Fruit fly (Drosophila melanogaster) whole organism, wandering third instar larva: Measurements from ENCODE around the gene Gr61a.

Experiments
- jim ChIP-seq: fragments of 175-275, 200-325 bp; sonication (Bioruptor generic); optimal IDR thresholded peaks from 2 replicates; lab custom pipeline; 2016; ENCODE audit warnings: missing biosample characterization, mild to moderate bottlenecking, missing genetic modification characterization
- tai ChIP-seq: sonication (Bioruptor generic); optimal IDR thresholded peaks from 2 replicates; lab custom pipeline; 2016; ENCODE audit warnings: missing biosample characterization, missing genetic modification characterization

DNA sequence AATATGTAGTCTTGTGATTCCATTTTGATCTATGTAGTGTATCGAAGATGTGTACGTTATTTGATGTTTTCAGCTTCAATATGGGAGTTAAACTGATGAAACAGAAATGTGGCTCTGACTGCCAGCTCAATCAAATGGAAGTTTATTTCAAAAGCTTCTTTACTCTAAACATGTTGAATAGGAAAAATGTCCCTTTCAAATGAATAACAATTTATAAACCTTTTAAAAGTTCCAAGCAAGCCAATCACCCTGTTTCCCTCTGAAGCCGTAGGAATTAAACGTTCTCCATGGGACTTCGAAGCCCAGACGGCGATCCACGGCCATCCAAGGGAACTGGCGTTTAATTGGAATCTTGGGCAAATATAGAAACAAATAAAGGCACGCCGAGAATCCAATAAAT, 37.3 kb upstream of the Gr61a start, which contains the start of gene CG13898:
- no peak for TF ChIP-seq tai (GFP tag; lab: Kevin White, UChicago)
- TF ChIP-seq jim (GFP tag; lab: Kevin White, UChicago): no peak
